Comparison of ENCODE assay signal across 3 fruit fly cellular contexts in genomic region chr3L:21644607-21645006, dm6.
TF ChIP-seq lines count a peak whose summit lies in the region.

Gene CG43980, plus strand, starts transcription at chr3L:21644958.

- no peak for TF ChIP-seq CTCF in whole organism, embryonic (GFP tag; optimal IDR thresholded peaks at IDR 0.05; lab: Kevin White, UChicago)

TF ChIP-seq in whole organism, embryonic, 481 proteins besides CTCF, POLR2A, EP300 and RAD21 (continues in another document):
- TF ChIP-seq CG8924 (tag; optimal IDR thresholded peaks at IDR 0.05; lab: Kevin White, UChicago): no peak
- TF ChIP-seq Bgb (GFP tag; IDR thresholded peaks at IDR 0.05; lab: Robert Waterston, UW; ENCODE audit: partially characterized antibody): peak; percentile 27; the same call in 1 of the 2 replicates
- TF ChIP-seq kni (GFP tag; optimal IDR thresholded peaks at IDR 0.05; lab: Kevin White, UChicago): peak; percentile 5
- peak; percentile 40 for TF ChIP-seq sens (GFP tag; lab: Kevin White, UChicago)
- TF ChIP-seq Ssrp (tag; optimal IDR thresholded peaks at IDR 0.05; lab: Kevin White, UChicago): no peak
- TF ChIP-seq CG7786 (GFP tag; optimal IDR thresholded peaks at IDR 0.05; lab: Kevin White, UChicago): no peak
- no peak for TF ChIP-seq tap (tag; optimal IDR thresholded peaks at IDR 0.05; lab: Kevin White, UChicago)
- peak; percentile 11 for TF ChIP-seq CG13894 (tag; optimal IDR thresholded peaks at IDR 0.05; lab: Kevin White, UChicago)
- TF ChIP-seq CG12769 (tag; optimal IDR thresholded peaks at IDR 0.05; lab: Kevin White, UChicago): peak; percentile 34
- peak; percentile 59; the same call in 1 of the 2 replicates for TF ChIP-seq CG11247 (GFP tag; IDR thresholded peaks at IDR 0.05; lab: Robert Waterston, UW)
- TF ChIP-seq sd (tag; optimal IDR thresholded peaks at IDR 0.05; lab: Kevin White, UChicago): peak; percentile 5
- TF ChIP-seq z (GFP tag; IDR thresholded peaks at IDR 0.05; lab: Robert Waterston, UW): peak; percentile 94
- no peak for TF ChIP-seq dimm (GFP tag; IDR thresholded peaks at IDR 0.05; lab: Robert Waterston, UW)
- no peak for TF ChIP-seq dan (GFP tag; IDR thresholded peaks at IDR 0.05; lab: Robert Waterston, UW)
- no peak for TF ChIP-seq inv (GFP tag; IDR thresholded peaks at IDR 0.05; lab: Robert Waterston, UW; ENCODE audit: partially characterized antibody)
- no peak for TF ChIP-seq ap (GFP tag; IDR thresholded peaks at IDR 0.05; lab: Robert Waterston, UW)
- TF ChIP-seq NFAT (GFP tag; IDR thresholded peaks at IDR 0.05; lab: Robert Waterston, UW): no peak
- no peak for TF ChIP-seq unc-4 (GFP tag; IDR thresholded peaks at IDR 0.05; lab: Robert Waterston, UW; ENCODE audit: partially characterized antibody)
- peak; percentile 79 for TF ChIP-seq Deaf1 (tag; optimal IDR thresholded peaks at IDR 0.05; lab: Kevin White, UChicago)
- no peak for TF ChIP-seq hkb (optimal IDR thresholded peaks at IDR 0.05; lab: Kevin White, UChicago)
- TF ChIP-seq hkb (GFP tag; IDR thresholded peaks at IDR 0.05; lab: Robert Waterston, UW): 0 out of 2 replicates have a peak, but pooled peaks have one; percentile 33
- peak; percentile 58 to 62 for TF ChIP-seq Trl (optimal IDR thresholded peaks at IDR 0.05; lab: Kevin White, UChicago)
- no peak for TF ChIP-seq Trl (GFP tag; optimal IDR thresholded peaks at IDR 0.05; lab: Kevin White, UChicago)
- no peak for TF ChIP-seq CG18599 (GFP tag; optimal IDR thresholded peaks at IDR 0.05; lab: Kevin White, UChicago)
- peak; percentile 18; the same call in 1 of the 2 replicates for TF ChIP-seq amos (GFP tag; IDR thresholded peaks at IDR 0.05; lab: Robert Waterston, UW; ENCODE audit: partially characterized antibody)
- TF ChIP-seq yki (optimal IDR thresholded peaks at IDR 0.05; lab: Kevin White, UChicago): peak; percentile 5
- peak; percentile 72; the same call in 2 of the 4 replicates for TF ChIP-seq chinmo (GFP tag; IDR thresholded peaks at IDR 0.05; lab: Robert Waterston, UW; ENCODE audit: partially characterized antibody)
- TF ChIP-seq gfzf (GFP tag; optimal IDR thresholded peaks at IDR 0.05; lab: Kevin White, UChicago): no peak
- TF ChIP-seq bbx (GFP tag; IDR thresholded peaks at IDR 0.05; lab: Robert Waterston, UW; ENCODE audit: partially characterized antibody): 0 out of 2 replicates have a peak, but pooled peaks have one; percentile 24

TF ChIP-seq in whole organism, prepupa, 60 proteins besides CTCF, POLR2A, EP300 and RAD21:
- TF ChIP-seq CG16779 (tag; optimal IDR thresholded peaks at IDR 0.05; lab: Kevin White, UChicago): peak; percentile 14
- TF ChIP-seq ss (GFP tag; optimal IDR thresholded peaks at IDR 0.05; lab: Kevin White, UChicago): peak; percentile 6 to 55
- TF ChIP-seq Sox15 (GFP tag; optimal IDR thresholded peaks at IDR 0.05; lab: Kevin White, UChicago): no peak
- TF ChIP-seq Eip78C (GFP tag; lab: Kevin White, UChicago): peak; percentile 75
- TF ChIP-seq Blimp-1 (GFP tag; optimal IDR thresholded peaks at IDR 0.05; lab: Kevin White, UChicago): no peak
- TF ChIP-seq CG15336 (GFP tag; IDR thresholded peaks at IDR 0.05; lab: Robert Waterston, UW): 0 out of 2 replicates have a peak, but pooled peaks have one; percentile 22
- no peak for TF ChIP-seq CG6276 (GFP tag; optimal IDR thresholded peaks at IDR 0.05; lab: Kevin White, UChicago)
- peak; percentile 8 for TF ChIP-seq CG6854 (GFP tag; optimal IDR thresholded peaks at IDR 0.05; lab: Kevin White, UChicago)
- no peak for TF ChIP-seq salr (GFP tag; optimal IDR thresholded peaks at IDR 0.05; lab: Kevin White, UChicago)
- peak; percentile 28 for TF ChIP-seq CG6808 (GFP tag; optimal IDR thresholded peaks at IDR 0.05; lab: Kevin White, UChicago)
- TF ChIP-seq CG6163 (GFP tag; IDR thresholded peaks at IDR 0.05; lab: Robert Waterston, UW): 0 out of 3 replicates have a peak, but pooled peaks have one; percentile 27
- no peak for TF ChIP-seq CG9139 (GFP tag; optimal IDR thresholded peaks at IDR 0.05; lab: Kevin White, UChicago)
- TF ChIP-seq net (GFP tag; optimal IDR thresholded peaks at IDR 0.05; lab: Kevin White, UChicago): no peak
- peak; percentile 13 for TF ChIP-seq Lpt (GFP tag; optimal IDR thresholded peaks at IDR 0.05; lab: Kevin White, UChicago)

TF ChIP-seq in whole organism, wandering third instar larva, 38 proteins besides CTCF, POLR2A, EP300 and RAD21:
- peak; percentile 79 for TF ChIP-seq Vsx2 (GFP tag; optimal IDR thresholded peaks at IDR 0.05; lab: Kevin White, UChicago; ENCODE audit: partially characterized antibody)
- TF ChIP-seq psq (GFP tag; optimal IDR thresholded peaks at IDR 0.05; lab: Kevin White, UChicago): no peak
- TF ChIP-seq Dif (GFP tag; optimal IDR thresholded peaks at IDR 0.05; lab: Kevin White, UChicago; ENCODE audit: partially characterized antibody): peak; percentile 84
- peak; percentile 14 for TF ChIP-seq h (GFP tag; optimal IDR thresholded peaks at IDR 0.05; lab: Kevin White, UChicago)
- TF ChIP-seq Rel (GFP tag; optimal IDR thresholded peaks at IDR 0.05; lab: Kevin White, UChicago): peak; percentile 25
- TF ChIP-seq Rel (tag; optimal IDR thresholded peaks at IDR 0.05; lab: Kevin White, UChicago): no peak
- TF ChIP-seq br (GFP tag; optimal IDR thresholded peaks at IDR 0.05; lab: Kevin White, UChicago): peak; percentile 12
- no peak for TF ChIP-seq Dfd (GFP tag; optimal IDR thresholded peaks at IDR 0.05; lab: Kevin White, UChicago)
- peak; percentile 66 to 81 for TF ChIP-seq dl (GFP tag; optimal IDR thresholded peaks at IDR 0.05; lab: Kevin White, UChicago; ENCODE audit: insufficient read depth in 1 of 2, partially characterized antibody in 2 of 2)

Comparison
In these comparisons a context has a peak if more than half of its experiments do, and no peak if none do; other contexts are left out.
1. Of the 7 proteins assayed by ChIP-seq in both whole organism, embryonic and whole organism, prepupa: peak only in whole organism, embryonic: none; only in whole organism, prepupa: CG16779, CG6854 and Lpt; in both: none; in neither: 4.